Worm (Caenorhabditis elegans): ENCODE measurements around the gene fipr-5.

fipr-5 gene

ce11 chrV:10237959-10238444, 16.8 kb upstream of the fipr-5 start:
- no peak for TF ChIP-seq attf-3 (GFP tag; conservative IDR thresholded peaks at IDR 0.05)
- TF ChIP-seq F52B5.7 (tag; optimal IDR thresholded peaks at IDR 0.05) = peak; percentile 91
- TF ChIP-seq B0019.2 (GFP tag; conservative IDR thresholded peaks at IDR 0.05) = no peak
- no peak for TF ChIP-seq ztf-3 (GFP tag; optimal IDR thresholded peaks at IDR 0.05)
- TF ChIP-seq Y95B8A.8 (GFP tag; IDR thresholded peaks at IDR 0.05) = peak; percentile 85; the same call in 1 of the 2 replicates
- TF ChIP-seq T26A5.8 (tag; optimal IDR thresholded peaks at IDR 0.05) = peak; percentile 60
- no peak for TF ChIP-seq hmg-20 (GFP tag; IDR thresholded peaks at IDR 0.05)
- no peak for TF ChIP-seq snpc-1.1 (tag; optimal IDR thresholded peaks at IDR 0.05; ENCODE audit: insufficient read depth)
- no peak for TF ChIP-seq ceh-58 (GFP tag; IDR thresholded peaks at IDR 0.05)
- peak; percentile 30 for TF ChIP-seq mes-4 (tag; optimal IDR thresholded peaks at IDR 0.05)
- TF ChIP-seq rpc-1 (optimal IDR thresholded peaks at IDR 0.05) = no peak
- no peak for TF ChIP-seq rpc-1 (tag; optimal IDR thresholded peaks at IDR 0.05)
- TF ChIP-seq die-1 (tag; optimal IDR thresholded peaks at IDR 0.05) = peak; percentile 27
- no peak for TF ChIP-seq aptf-2 (GFP tag; conservative IDR thresholded peaks at IDR 0.05)
- no peak for TF ChIP-seq ztf-22 (GFP tag; optimal IDR thresholded peaks at IDR 0.05)
- TF ChIP-seq snpc-3.4 (tag; optimal IDR thresholded peaks at IDR 0.05) = no peak
- peak; percentile 73; the same call in 1 of the 2 replicates for TF ChIP-seq attf-6 (GFP tag; IDR thresholded peaks at IDR 0.05)
- no peak for TF ChIP-seq nfya-2 (GFP tag; IDR thresholded peaks at IDR 0.05)
- TF ChIP-seq ama-1 (optimal IDR thresholded peaks at IDR 0.05) = no peak
- TF ChIP-seq ama-1 (GFP tag; optimal IDR thresholded peaks at IDR 0.05) = no peak
- TF ChIP-seq unc-130 (GFP tag; optimal IDR thresholded peaks at IDR 0.05) = no peak
- TF ChIP-seq lin-54 (GFP tag; optimal IDR thresholded peaks at IDR 0.05) = peak; percentile 33
- 0 out of 2 replicates have a peak, but pooled peaks have one; percentile 12 for TF ChIP-seq cebp-1 (GFP tag; IDR thresholded peaks at IDR 0.05)
- TF ChIP-seq cebp-1 (tag; optimal IDR thresholded peaks at IDR 0.05) = peak; percentile 57
- no peak for TF ChIP-seq egl-18 (GFP tag; IDR thresholded peaks at IDR 0.05)
- peak; percentile 85 for TF ChIP-seq ztf-25 (GFP tag; IDR thresholded peaks at IDR 0.05)
- peak; percentile 83 for TF ChIP-seq ceh-79 (tag; optimal IDR thresholded peaks at IDR 0.05)
- peak; percentile 75 for TF ChIP-seq madf-6 (GFP tag; IDR thresholded peaks at IDR 0.05)
- TF ChIP-seq ztf-6 (GFP tag; IDR thresholded peaks at IDR 0.05) = no peak
- no peak for TF ChIP-seq gei-17 (GFP tag; optimal IDR thresholded peaks at IDR 0.05)
- TF ChIP-seq F55B11.4 (tag; optimal IDR thresholded peaks at IDR 0.05; ENCODE audit: borderline replicate concordance, insufficient read depth) = no peak
- no peak for TF ChIP-seq sptf-2 (GFP tag; optimal IDR thresholded peaks at IDR 0.05)
- peak; percentile 75; the same call in 1 of the 2 replicates for TF ChIP-seq Y53G8AR.9 (GFP tag; conservative IDR thresholded peaks at IDR 0.05)
- TF ChIP-seq pbrm-1 (GFP tag; IDR thresholded peaks at IDR 0.05) = no peak; the same call in 1 of the 2 replicates
- no peak for TF ChIP-seq cebp-2 (GFP tag; IDR thresholded peaks at IDR 0.05)
- TF ChIP-seq ceh-40 (GFP tag; IDR thresholded peaks at IDR 0.05) = no peak
- TF ChIP-seq rcor-1 (GFP tag; IDR thresholded peaks at IDR 0.05) = peak; percentile 27; the same call in 1 of the 2 replicates
- peak; percentile 64 for TF ChIP-seq lin-26 (GFP tag; IDR thresholded peaks at IDR 0.05)
- TF ChIP-seq ztf-28 (GFP tag; IDR thresholded peaks at IDR 0.05) = no peak
- no peak for TF ChIP-seq F22D6.2 (tag; optimal IDR thresholded peaks at IDR 0.05)
- no peak for TF ChIP-seq Y67H2A.10 (GFP tag; conservative IDR thresholded peaks at IDR 0.05)
- no peak for TF ChIP-seq mcd-1 (GFP tag; IDR thresholded peaks at IDR 0.05)
- no peak for TF ChIP-seq ceh-100 (GFP tag; IDR thresholded peaks at IDR 0.05)
- no peak for TF ChIP-seq lin-35 (GFP tag; optimal IDR thresholded peaks at IDR 0.05)
- TF ChIP-seq K12H6.12 (tag; optimal IDR thresholded peaks at IDR 0.05) = no peak
- no peak for TF ChIP-seq F57C9.4 (tag; optimal IDR thresholded peaks at IDR 0.05)
- no peak; the same call in 1 of the 2 replicates for TF ChIP-seq F39B2.1 (GFP tag; IDR thresholded peaks at IDR 0.05)
- TF ChIP-seq K11D2.4 (GFP tag; IDR thresholded peaks at IDR 0.05) = no peak
- TF ChIP-seq bed-2 (GFP tag; IDR thresholded peaks at IDR 0.05) = no peak
- no peak for TF ChIP-seq unc-62 (GFP tag; optimal IDR thresholded peaks at IDR 0.05)
